Worm (Caenorhabditis elegans) whole organism, L2 larva: ENCODE data around the gene fic-1.

Source experiments
- dmd-4 ChIP-seq: sonication (generic microtip); optimal IDR thresholded peaks from 2 replicates; lab custom pipeline; 2017; ENCODE audit warnings: missing biosample characterization, missing genetic modification characterization
- egl-27 ChIP-seq: sonication (generic microtip); optimal IDR thresholded peaks from 3 replicates; lab custom pipeline; 2017; ENCODE audit warnings: missing biosample characterization, missing genetic modification reagents, missing genetic modification characterization
- nhr-11 ChIP-seq: fragments of 150-350 bp; optimal IDR thresholded peaks from 2 replicates; lab custom pipeline; 2014; ENCODE audit warnings: missing biosample characterization, missing genetic modification characterization
- nhr-25 ChIP-seq: fragments of 150-350 bp; sonication (generic microtip); optimal IDR thresholded peaks from 3 replicates; lab custom pipeline; 2014; ENCODE audit warnings: missing biosample characterization, missing genetic modification characterization
- nhr-77 ChIP-seq: fragments of 150-350 bp; optimal IDR thresholded peaks from 2 replicates; lab custom pipeline; 2014; ENCODE audit warnings: missing biosample characterization, missing genetic modification characterization
- unc-55 ChIP-seq: fragments of 150-350 bp; sonication (generic microtip); optimal IDR thresholded peaks from 3 replicates; lab custom pipeline; 2014; ENCODE audit warnings: missing biosample characterization, missing genetic modification reagents, missing genetic modification characterization
- ztf-11 ChIP-seq: sonication (generic microtip); optimal IDR thresholded peaks from 2 replicates; lab custom pipeline; 2017; ENCODE audit warnings: missing biosample characterization, missing genetic modification characterization

ce11 chrIV:10935853-10936491, 1.3 kb upstream of the fic-1 start, which contains the start of gene lgg-2:
- TF ChIP-seq dmd-4 (tag; lab: Kevin White, UChicago) (no peak), nhr-77 (no peak), egl-27 (tag; lab: Kevin White, UChicago) (peak; percentile 97), nhr-11 (tag; lab: Kevin White, UChicago) (no peak), nhr-25 (tag; lab: Kevin White, UChicago) (peak; percentile 98), unc-55 (peak; percentile 80), ztf-11 (tag; lab: Kevin White, UChicago) (peak; percentile 4)
